Worm (Caenorhabditis elegans) whole organism, L4 larva: ENCODE measurements around the gene F32D8.1.

ENCODE experiments used
- aly-2 ChIP-seq: sonication (generic microtip); optimal IDR thresholded peaks from 2 replicates; lab custom pipeline; 2018; ENCODE audit warnings: missing biosample characterization, missing genetic modification characterization
- ama-1 ChIP-seq: fragments of 150-350 bp; optimal IDR thresholded peaks from 2 replicates; lab custom pipeline; 2014; ENCODE audit warnings: inconsistent platforms, mixed read lengths
- ces-1 ChIP-seq: fragments of 150-350 bp; sonication (generic microtip); optimal IDR thresholded peaks from 4 replicates; lab custom pipeline; 2014; ENCODE audit warnings: missing biosample characterization, missing genetic modification reagents, missing genetic modification characterization
- egl-27 ChIP-seq: sonication (generic microtip); optimal IDR thresholded peaks from 3 replicates; lab custom pipeline; 2017; ENCODE audit warnings: missing biosample characterization, missing genetic modification reagents, missing genetic modification characterization
- lin-29 ChIP-seq: fragments of 200-800 bp; sonication (Bioruptor generic); IDR thresholded peaks from 2 replicates; pipeline ENCODE4 v1.3.6; 2022; ENCODE audit warnings: missing genetic modification reagents, missing genetic modification characterization, missing compliant biosample characterization
- madf-9 ChIP-seq: fragments of 200-800 bp; sonication (Bioruptor generic); conservative IDR thresholded peaks from 2 replicates; pipeline ENCODE4 v1.3.6; 2022; ENCODE audit warnings: missing genetic modification reagents, missing genetic modification characterization, missing compliant biosample characterization
- mes-2 ChIP-seq: sonication (generic microtip); optimal IDR thresholded peaks from 2 replicates; lab custom pipeline; 2016; ENCODE audit warnings: missing genotype, mild to moderate bottlenecking, missing genetic modification characterization, missing compliant biosample characterization; ENCODE audit not compliant: poor library complexity, severe bottlenecking
- nhr-237 ChIP-seq: sonication (generic microtip); optimal IDR thresholded peaks from 2 replicates; lab custom pipeline; 2017; ENCODE audit warnings: missing biosample characterization, missing genetic modification characterization
- nhr-25 ChIP-seq: sonication (generic microtip); optimal IDR thresholded peaks from 2 replicates; lab custom pipeline; 2017; ENCODE audit warnings: missing genetic modification characterization, mild to moderate bottlenecking, missing compliant biosample characterization, antibody characterized with exemption, moderate library complexity, borderline replicate concordance; ENCODE audit not compliant: insufficient read depth
- pha-4 ChIP-seq, 2 experiments: fragments of 150-350 bp in 1 of 2; fragments of 200-800 bp in 1 of 2; sonication (Bioruptor generic) in 1 of 2; IDR thresholded peaks in 1 of 2; optimal IDR thresholded peaks in 1 of 2; 2 replicates each; pipeline versions ENCODE4 v1.3.6 to Lab custom; 2014 to 2022; ENCODE audit warnings: missing genetic modification characterization in 2 of 2, missing genetic modification reagents in 2 of 2, missing biosample characterization in 1 of 2, missing compliant biosample characterization in 1 of 2
- snpc-1.2 ChIP-seq: fragments of 200-800 bp; sonication (Bioruptor generic); IDR thresholded peaks from 2 replicates; pipeline ENCODE4 v1.3.6; 2022; ENCODE audit warnings: missing genetic modification reagents, missing genetic modification characterization, missing compliant biosample characterization
- snpc-4 ChIP-seq: fragments of 150-350 bp; optimal IDR thresholded peaks from 2 replicates; lab custom pipeline; 2014; ENCODE audit warnings: missing biosample characterization, missing genetic modification characterization
- ztf-11 ChIP-seq: fragments of 150-350 bp; optimal IDR thresholded peaks from 2 replicates; lab custom pipeline; 2014; ENCODE audit warnings: missing biosample characterization, missing genetic modification characterization

ce11 chrV:10883478-10883877 is 2.8 kb downstream of the F32D8.1 start, which contains the start of gene F32D8.2:
- TF ChIP-seq snpc-1.2 (GFP tag; lab: Robert Waterston, UW) = no peak
- no peak for TF ChIP-seq pha-4 (GFP tag; IDR thresholded peaks at IDR 0.05; lab: Robert Waterston, UW)
- TF ChIP-seq pha-4 (tag; optimal IDR thresholded peaks at IDR 0.05; lab: Kevin White, UChicago) = no peak
- TF ChIP-seq nhr-237 (tag; lab: Kevin White, UChicago) = no peak
- no peak for TF ChIP-seq ces-1 (GFP tag; lab: Kevin White, UChicago)
- no peak for TF ChIP-seq mes-2 (tag; lab: Kevin White, UChicago)
- TF ChIP-seq aly-2 = no peak
- no peak for TF ChIP-seq lin-29
- no peak for TF ChIP-seq ama-1 (lab: Kevin White, UChicago)
- no peak for TF ChIP-seq madf-9 (GFP tag; lab: Robert Waterston, UW)
- no peak for TF ChIP-seq egl-27 (tag; lab: Kevin White, UChicago)
- TF ChIP-seq snpc-4 (tag; lab: Kevin White, UChicago) = no peak
- no peak for TF ChIP-seq ztf-11 (tag; lab: Kevin White, UChicago)
- no peak for TF ChIP-seq nhr-25 (tag; lab: Kevin White, UChicago)
